Fruit fly (Drosophila melanogaster): ENCODE measurements around the gene CG12883.

Gene CG12883

DNA sequence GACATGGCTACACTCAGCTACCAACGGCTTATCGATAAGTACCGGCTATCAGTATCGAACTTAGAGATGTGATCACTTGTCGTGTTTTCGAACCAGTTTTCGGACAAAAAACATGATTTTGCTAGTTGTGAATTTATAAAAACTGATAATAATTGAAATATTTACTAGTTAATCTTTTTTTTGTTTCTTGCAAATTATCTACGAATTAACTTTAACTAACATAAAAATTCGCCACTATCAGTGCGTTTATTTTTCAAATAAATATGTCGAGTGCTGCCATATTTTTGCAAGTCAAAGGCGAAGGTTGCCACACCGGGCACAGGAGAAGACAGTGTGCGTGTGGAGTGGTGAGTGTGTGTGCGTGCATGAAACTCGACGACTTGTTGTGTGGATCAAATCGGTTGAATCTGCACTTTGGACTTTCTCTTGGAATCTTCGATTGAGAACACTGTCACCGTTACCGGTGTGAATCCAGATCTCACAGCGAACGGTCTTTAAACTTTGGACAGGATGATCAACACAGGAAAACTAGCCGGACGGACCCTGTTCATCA is 1.8 kb upstream of the CG12883 start, which contains the start of gene Hsdl2 (continued):
- TF ChIP-seq slou (GFP tag; optimal IDR thresholded peaks at IDR 0.05) = no peak
- no peak for TF ChIP-seq CG2875 (GFP tag; optimal IDR thresholded peaks at IDR 0.05)
- peak; percentile 68 for TF ChIP-seq Lhr (GFP tag; optimal IDR thresholded peaks at IDR 0.05)
- no peak for TF ChIP-seq kah (GFP tag; optimal IDR thresholded peaks at IDR 0.05)
- TF ChIP-seq vfl (GFP tag; optimal IDR thresholded peaks at IDR 0.05) = peak; percentile 27
- no peak for TF ChIP-seq Hr51 (GFP tag; optimal IDR thresholded peaks at IDR 0.05)
- no peak for TF ChIP-seq seq (GFP tag; IDR thresholded peaks at IDR 0.05)
- no peak for TF ChIP-seq esg (GFP tag; conservative IDR thresholded peaks at IDR 0.05)
- peak; percentile 5 for TF ChIP-seq ab (GFP tag; optimal IDR thresholded peaks at IDR 0.05)
- TF ChIP-seq hb (GFP tag; IDR thresholded peaks at IDR 0.05; ENCODE audit: partially characterized antibody) = peak; percentile 53; the same call in 1 of the 3 replicates
- TF ChIP-seq Tbp (GFP tag; optimal IDR thresholded peaks at IDR 0.05) = no peak
- TF ChIP-seq peb (GFP tag; IDR thresholded peaks at IDR 0.05) = peak; percentile 23; the same call in 1 of the 2 replicates
- TF ChIP-seq zf30C (GFP tag; optimal IDR thresholded peaks at IDR 0.05) = no peak
- no peak for TF ChIP-seq twi (tag; optimal IDR thresholded peaks at IDR 0.05)
- peak; percentile 59 for TF ChIP-seq MESR4 (GFP tag; optimal IDR thresholded peaks at IDR 0.05)
- peak; percentile 96 for TF ChIP-seq cg (GFP tag; optimal IDR thresholded peaks at IDR 0.05)
- TF ChIP-seq Dip2 (GFP tag; IDR thresholded peaks at IDR 0.05) = no peak
- TF ChIP-seq CG7372 (GFP tag; IDR thresholded peaks at IDR 0.05) = peak; percentile 42; the same call in 1 of the 2 replicates
- no peak for TF ChIP-seq CG8388 (GFP tag; optimal IDR thresholded peaks at IDR 0.05)
- TF ChIP-seq Camta (GFP tag; optimal IDR thresholded peaks at IDR 0.05) = no peak
- TF ChIP-seq cad (GFP tag; optimal IDR thresholded peaks at IDR 0.05) = no peak
- TF ChIP-seq CG1024 (GFP tag; IDR thresholded peaks at IDR 0.05) = no peak
- no peak for TF ChIP-seq unpg (GFP tag; optimal IDR thresholded peaks at IDR 0.05)
- no peak for TF ChIP-seq zen (tag; optimal IDR thresholded peaks at IDR 0.05)
- peak; percentile 1 for TF ChIP-seq CG9609 (GFP tag; optimal IDR thresholded peaks at IDR 0.05)
- no peak for TF ChIP-seq aop (GFP tag; IDR thresholded peaks at IDR 0.05)
- peak; percentile 67 for TF ChIP-seq knrl (GFP tag; IDR thresholded peaks at IDR 0.05; ENCODE audit: partially characterized antibody)
- TF ChIP-seq CG8944 (GFP tag; optimal IDR thresholded peaks at IDR 0.05) = peak; percentile 4
- TF ChIP-seq CG7556 (GFP tag; optimal IDR thresholded peaks at IDR 0.05) = peak; percentile 4
- no peak for TF ChIP-seq CG10654 (GFP tag; optimal IDR thresholded peaks at IDR 0.05)
- TF ChIP-seq Jarid2 (GFP tag; optimal IDR thresholded peaks at IDR 0.05) = no peak
- peak; percentile 65; the same call in 2 of the 3 replicates for TF ChIP-seq Opbp (GFP tag; IDR thresholded peaks at IDR 0.05; ENCODE audit: partially characterized antibody)
- no peak for TF ChIP-seq CG1832 (GFP tag; optimal IDR thresholded peaks at IDR 0.05)
- TF ChIP-seq tgo (GFP tag; IDR thresholded peaks at IDR 0.05) = peak; percentile 48; the same call in 2 of the 3 replicates
- no peak for TF ChIP-seq Hey (tag; optimal IDR thresholded peaks at IDR 0.05)
- no peak for TF ChIP-seq Elba2 (GFP tag; optimal IDR thresholded peaks at IDR 0.05)
- no peak for TF ChIP-seq CG10209 (GFP tag; optimal IDR thresholded peaks at IDR 0.05)
- TF ChIP-seq CG4404 (GFP tag; IDR thresholded peaks at IDR 0.05) = peak; percentile 28; the same call in 1 of the 2 replicates
- no peak for TF ChIP-seq lola (GFP tag; optimal IDR thresholded peaks at IDR 0.05)
- peak; percentile 70 for TF ChIP-seq YL-1 (GFP tag; optimal IDR thresholded peaks at IDR 0.05)
- TF ChIP-seq NC2β (GFP tag; optimal IDR thresholded peaks at IDR 0.05) = no peak
- no peak for TF ChIP-seq CG2202 (tag; optimal IDR thresholded peaks at IDR 0.05)
- peak; percentile 24 for TF ChIP-seq Nf-YB (GFP tag; optimal IDR thresholded peaks at IDR 0.05)
- no peak for TF ChIP-seq danr (GFP tag; IDR thresholded peaks at IDR 0.05)
- 0 out of 3 replicates have a peak, but pooled peaks have one; percentile 42 for TF ChIP-seq CG7963 (GFP tag; IDR thresholded peaks at IDR 0.05; ENCODE audit: partially characterized antibody)
- peak; percentile 83 for TF ChIP-seq BEAF-32 (GFP tag; optimal IDR thresholded peaks at IDR 0.05)
- TF ChIP-seq CG7745 (tag; optimal IDR thresholded peaks at IDR 0.05) = no peak
- TF ChIP-seq CG30020 (tag; optimal IDR thresholded peaks at IDR 0.05) = no peak
- TF ChIP-seq Drgx (GFP tag; IDR thresholded peaks at IDR 0.05) = peak; percentile 61

Data from whole organism, embryonic.